Fruit fly (Drosophila melanogaster): Measurements from ENCODE around the gene Fur1.

Fur1 gene

dm6 chr3R:25489685-25490084, 16.8 kb upstream of the Fur1 start (continued):
- TF ChIP-seq disco-r (GFP tag; optimal IDR thresholded peaks at IDR 0.05) (no peak), br (optimal IDR thresholded peaks at IDR 0.05) (no peak), az2 (GFP tag; optimal IDR thresholded peaks at IDR 0.05) (no peak), CG33213 (GFP tag; optimal IDR thresholded peaks at IDR 0.05) (no peak), PHDP (tag; optimal IDR thresholded peaks at IDR 0.05) (no peak), jigr1 (GFP tag; IDR thresholded peaks at IDR 0.05) (no peak), crc (GFP tag; optimal IDR thresholded peaks at IDR 0.05) (no peak), esg (GFP tag; conservative IDR thresholded peaks at IDR 0.05) (no peak), Usf (GFP tag; optimal IDR thresholded peaks at IDR 0.05) (no peak), CG12391 (tag; optimal IDR thresholded peaks at IDR 0.05) (no peak), CG18262 (tag; optimal IDR thresholded peaks at IDR 0.05) (no peak), CG33557 (GFP tag; optimal IDR thresholded peaks at IDR 0.05) (no peak), CG12942 (GFP tag; optimal IDR thresholded peaks at IDR 0.05) (no peak), Max (GFP tag; optimal IDR thresholded peaks at IDR 0.05) (no peak), nerfin-2 (GFP tag; IDR thresholded peaks at IDR 0.05; ENCODE audit: partially characterized antibody) (peak; percentile 60; the same call in 1 of the 2 replicates), B-H2 (GFP tag; optimal IDR thresholded peaks at IDR 0.05) (no peak), Kr (GFP tag; optimal IDR thresholded peaks at IDR 0.05) (no peak), D19A (tag; optimal IDR thresholded peaks at IDR 0.05) (no peak), CG3847 (GFP tag; IDR thresholded peaks at IDR 0.05) (no peak), zfh2 (GFP tag; optimal IDR thresholded peaks at IDR 0.05) (no peak), Dek (tag; optimal IDR thresholded peaks at IDR 0.05) (no peak), corto (GFP tag; optimal IDR thresholded peaks at IDR 0.05) (no peak), Ssrp (tag; optimal IDR thresholded peaks at IDR 0.05) (no peak), CG9215 (GFP tag; IDR thresholded peaks at IDR 0.05) (no peak), lbe (GFP tag; optimal IDR thresholded peaks at IDR 0.05) (no peak), CG13624 (GFP tag; optimal IDR thresholded peaks at IDR 0.05) (no peak), CG10543 (GFP tag; optimal IDR thresholded peaks at IDR 0.05) (no peak), sqz (GFP tag; optimal IDR thresholded peaks at IDR 0.05) (peak; percentile 8), HmgZ (tag; optimal IDR thresholded peaks at IDR 0.05) (no peak), Ada2b (GFP tag; IDR thresholded peaks at IDR 0.05) (no peak), CG15479 (GFP tag; optimal IDR thresholded peaks at IDR 0.05) (no peak), schlank (tag; optimal IDR thresholded peaks at IDR 0.05) (no peak), dan (GFP tag; IDR thresholded peaks at IDR 0.05) (no peak), CG6272 (GFP tag; IDR thresholded peaks at IDR 0.05) (peak; percentile 8; the same call in 1 of the 2 replicates), CG10274 (GFP tag; optimal IDR thresholded peaks at IDR 0.05) (no peak), ap (GFP tag; IDR thresholded peaks at IDR 0.05) (no peak), ems (GFP tag; optimal IDR thresholded peaks at IDR 0.05) (no peak), CG14441 (GFP tag; IDR thresholded peaks at IDR 0.05) (peak; percentile 26; the same call in 1 of the 2 replicates), Jarid2 (GFP tag; optimal IDR thresholded peaks at IDR 0.05) (no peak), CG34376 (GFP tag; optimal IDR thresholded peaks at IDR 0.05) (no peak), CG10959 (GFP tag; IDR thresholded peaks at IDR 0.05) (no peak), Meics (GFP tag; optimal IDR thresholded peaks at IDR 0.05) (no peak), CG3838 (GFP tag; optimal IDR thresholded peaks at IDR 0.05) (no peak), Sry-β (GFP tag; optimal IDR thresholded peaks at IDR 0.05) (peak; percentile 77), pfk (GFP tag; optimal IDR thresholded peaks at IDR 0.05) (no peak), CG14667 (GFP tag; IDR thresholded peaks at IDR 0.05) (no peak), CG8478 (optimal IDR thresholded peaks at IDR 0.05) (no peak), CG2678 (tag; optimal IDR thresholded peaks at IDR 0.05) (no peak), bab2 (GFP tag; optimal IDR thresholded peaks at IDR 0.05) (no peak), GATAe (GFP tag; conservative IDR thresholded peaks at IDR 0.05) (peak; percentile 44; the same call in 1 of the 2 replicates), CG15011 (GFP tag; optimal IDR thresholded peaks at IDR 0.05) (no peak), grn (GFP tag; optimal IDR thresholded peaks at IDR 0.05) (no peak), BtbVII (GFP tag; optimal IDR thresholded peaks at IDR 0.05) (no peak)
